Worm (Caenorhabditis elegans): ENCODE measurements around the gene srm-6.

- TF ChIP-seq snpc-4 (tag; optimal IDR thresholded peaks at IDR 0.05) (no peak), unc-39 (tag; optimal IDR thresholded peaks at IDR 0.05) (no peak), tbx-8 (GFP tag; optimal IDR thresholded peaks at IDR 0.05) (no peak), nhr-28 (tag; optimal IDR thresholded peaks at IDR 0.05) (no peak), lin-13 (tag; optimal IDR thresholded peaks at IDR 0.05) (no peak), blmp-1 (tag; optimal IDR thresholded peaks at IDR 0.05) (no peak), ztf-11 (tag; optimal IDR thresholded peaks at IDR 0.05) (no peak), unc-120 (tag; optimal IDR thresholded peaks at IDR 0.05; ENCODE audit: poor library complexity, severe bottlenecking) (no peak), M03D4.4 (tag; optimal IDR thresholded peaks at IDR 0.05) (no peak)
Measured at ce11 chrV:14358577-14358976, 21.8 kb downstream of the srm-6 start, which contains the start of gene Y49A3A.4.

Measured in whole organism, mixed stage, embryonic.